Worm (Caenorhabditis elegans) whole organism, L4 larva: ENCODE results near the gene sre-46.

Experiments
- D1046.2 ChIP-seq: fragments of 200-800 bp; sonication (Bioruptor generic); IDR thresholded peaks from 2 replicates; pipeline ENCODE4 v1.3.6; 2022; ENCODE audit warnings: missing genetic modification characterization, missing compliant biosample characterization
- F26F4.8 ChIP-seq: fragments of 200-800 bp; sonication (Bioruptor generic); conservative IDR thresholded peaks from 2 replicates; pipeline ENCODE4 v1.3.6; 2022; ENCODE audit warnings: missing genetic modification characterization, missing compliant biosample characterization
- F37D6.2 ChIP-seq: sonication (generic microtip); optimal IDR thresholded peaks from 2 replicates; lab custom pipeline; 2016; ENCODE audit warnings: mild to moderate bottlenecking, missing genetic modification characterization, missing compliant biosample characterization
- R02D3.7 ChIP-seq: fragments of 150-350 bp; sonication (generic microtip); optimal IDR thresholded peaks from 3 replicates; lab custom pipeline; 2014; ENCODE audit warnings: missing biosample characterization, missing genetic modification characterization
- T20F7.1 ChIP-seq: fragments of 200-800 bp; sonication (Bioruptor generic); optimal IDR thresholded peaks from 2 replicates; lab custom pipeline; 2018; ENCODE audit warnings: mild to moderate bottlenecking, missing genetic modification characterization, missing compliant biosample characterization
- T26A8.4 ChIP-seq: fragments of 200-800 bp; sonication (Bioruptor generic); IDR thresholded peaks from 2 replicates; pipeline ENCODE4 v1.3.6; 2022; ENCODE audit warnings: missing genetic modification characterization, missing compliant biosample characterization
- Y105C5A.15 ChIP-seq: fragments of 200-800 bp; sonication (Bioruptor generic); IDR thresholded peaks from 2 replicates; pipeline ENCODE4 v1.3.6; 2022; ENCODE audit warnings: missing genetic modification characterization, missing compliant biosample characterization
- Y75B8A.6 ChIP-seq: fragments of 200-800 bp; sonication (Bioruptor generic); IDR thresholded peaks from 2 replicates; pipeline ENCODE4 v1.3.6; 2022; ENCODE audit warnings: missing genetic modification reagents, missing genetic modification characterization, missing compliant biosample characterization
- ZK337.2 ChIP-seq: fragments of 200-800 bp; sonication (Bioruptor generic); IDR thresholded peaks from 2 replicates; pipeline ENCODE4 v1.3.6; 2022; ENCODE audit warnings: missing genetic modification reagents, missing genetic modification characterization, missing compliant biosample characterization
- aly-2 ChIP-seq: sonication (generic microtip); optimal IDR thresholded peaks from 2 replicates; lab custom pipeline; 2018; ENCODE audit warnings: missing biosample characterization, missing genetic modification characterization
- arid-1 ChIP-seq: fragments of 200-800 bp; sonication (Bioruptor generic); conservative IDR thresholded peaks from 2 replicates; pipeline ENCODE4 v1.3.6; 2022; ENCODE audit warnings: missing genetic modification reagents, missing genetic modification characterization, missing compliant biosample characterization
- attf-4 ChIP-seq: sonication (generic microtip); optimal IDR thresholded peaks from 3 replicates; lab custom pipeline; 2017; ENCODE audit warnings: missing biosample characterization, missing genetic modification characterization
- ceh-20 ChIP-seq: fragments of 200-800 bp; sonication (Bioruptor generic); IDR thresholded peaks from 2 replicates; pipeline ENCODE4 v1.3.6; 2022; ENCODE audit warnings: missing genetic modification reagents, missing genetic modification characterization, missing compliant biosample characterization
- ceh-82 ChIP-seq: sonication (generic microtip); optimal IDR thresholded peaks from 2 replicates; lab custom pipeline; 2017; ENCODE audit warnings: missing biosample characterization, missing genetic modification characterization
- cey-2 ChIP-seq: sonication (generic microtip); optimal IDR thresholded peaks from 3 replicates; lab custom pipeline; 2017; ENCODE audit warnings: missing genetic modification characterization, mild to moderate bottlenecking, missing compliant biosample characterization, antibody characterized with exemption, borderline replicate concordance; ENCODE audit not compliant: insufficient read depth
- daf-12 ChIP-seq: fragments of 150-350 bp; optimal IDR thresholded peaks from 2 replicates; lab custom pipeline; 2014; ENCODE audit warnings: missing biosample characterization, missing genetic modification reagents, missing genetic modification characterization
- daf-19 ChIP-seq: fragments of 200-800 bp; sonication (Bioruptor generic); conservative IDR thresholded peaks from 2 replicates; pipeline ENCODE4 v1.3.6; 2022; ENCODE audit warnings: missing genetic modification characterization, missing compliant biosample characterization
- daf-8 ChIP-seq: fragments of 200-800 bp; sonication (Bioruptor generic); IDR thresholded peaks from 2 replicates; pipeline ENCODE4 v1.3.6; 2022; ENCODE audit warnings: missing genetic modification characterization, missing compliant biosample characterization
- duxl-1 ChIP-seq: sonication (generic microtip); optimal IDR thresholded peaks from 2 replicates; lab custom pipeline; 2016; ENCODE audit warnings: mild to moderate bottlenecking, missing genetic modification characterization, moderate library complexity, missing compliant biosample characterization; ENCODE audit not compliant: poor library complexity
- egl-27 ChIP-seq: sonication (generic microtip); optimal IDR thresholded peaks from 3 replicates; lab custom pipeline; 2017; ENCODE audit warnings: missing biosample characterization, missing genetic modification reagents, missing genetic modification characterization
- egl-43 ChIP-seq: fragments of 200-800 bp; sonication (Bioruptor generic); IDR thresholded peaks from 2 replicates; pipeline ENCODE4 v1.3.6; 2022; ENCODE audit warnings: missing genetic modification reagents, missing genetic modification characterization, missing compliant biosample characterization
- fos-1 ChIP-seq: fragments of 150-350 bp; optimal IDR thresholded peaks from 2 replicates; lab custom pipeline; 2014; ENCODE audit warnings: missing biosample characterization, missing genetic modification characterization
- gei-8 ChIP-seq: fragments of 200-800 bp; sonication (Bioruptor generic); optimal IDR thresholded peaks from 2 replicates; lab custom pipeline; 2018; ENCODE audit warnings: mild to moderate bottlenecking, missing genetic modification characterization, missing compliant biosample characterization
- hlh-11 ChIP-seq: fragments of 200-800 bp; sonication (Bioruptor generic); optimal IDR thresholded peaks from 2 replicates; lab custom pipeline; 2018; ENCODE audit warnings: mild to moderate bottlenecking, missing genetic modification characterization, missing compliant biosample characterization
- hlh-30 ChIP-seq: sonication (generic microtip); optimal IDR thresholded peaks from 2 replicates; lab custom pipeline; 2017; ENCODE audit warnings: antibody characterized with exemption, mild to moderate bottlenecking, missing genetic modification characterization, missing compliant biosample characterization; ENCODE audit not compliant: insufficient read depth
- hmg-1.1 ChIP-seq: fragments of 200-800 bp; sonication (Bioruptor generic); IDR thresholded peaks from 2 replicates; pipeline ENCODE4 v1.3.6; 2022; ENCODE audit warnings: missing genetic modification reagents, missing genetic modification characterization, missing compliant biosample characterization
- lin-13 ChIP-seq: fragments of 150-350 bp; optimal IDR thresholded peaks from 2 replicates; lab custom pipeline; 2014; ENCODE audit warnings: missing biosample characterization, missing genetic modification reagents, missing genetic modification characterization
- lir-3 ChIP-seq: sonication (generic microtip); optimal IDR thresholded peaks from 2 replicates; lab custom pipeline; 2016; ENCODE audit warnings: mild to moderate bottlenecking, missing genetic modification characterization, missing compliant biosample characterization
- mdt-29 ChIP-seq: fragments of 200-800 bp; sonication (Bioruptor generic); IDR thresholded peaks from 2 replicates; pipeline ENCODE4 v1.3.6; 2022; ENCODE audit warnings: missing genetic modification reagents, missing genetic modification characterization, missing compliant biosample characterization
- mxl-2 ChIP-seq: fragments of 200-800 bp; sonication (Bioruptor generic); conservative IDR thresholded peaks from 2 replicates; pipeline ENCODE4 v1.3.6; 2022; ENCODE audit warnings: missing genetic modification reagents, missing genetic modification characterization, missing compliant biosample characterization
- nhr-11 ChIP-seq: fragments of 150-350 bp; optimal IDR thresholded peaks from 2 replicates; lab custom pipeline; 2014; ENCODE audit warnings: missing biosample characterization, missing genetic modification characterization
- nhr-237 ChIP-seq: sonication (generic microtip); optimal IDR thresholded peaks from 2 replicates; lab custom pipeline; 2017; ENCODE audit warnings: missing biosample characterization, missing genetic modification characterization
- nhr-28 ChIP-seq: fragments of 150-350 bp; optimal IDR thresholded peaks from 2 replicates; lab custom pipeline; 2014; ENCODE audit warnings: missing biosample characterization, missing genetic modification characterization
- nhr-42 ChIP-seq: fragments of 200-800 bp; sonication (Bioruptor generic); IDR thresholded peaks from 2 replicates; pipeline ENCODE4 v1.3.6; 2022; ENCODE audit warnings: missing genetic modification characterization, missing compliant biosample characterization
- nhr-48 ChIP-seq: sonication (generic microtip); optimal IDR thresholded peaks from 2 replicates; lab custom pipeline; 2016; ENCODE audit warnings: mild to moderate bottlenecking, missing genetic modification characterization, missing compliant biosample characterization
- php-3 ChIP-seq: fragments of 200-800 bp; sonication (Bioruptor generic); IDR thresholded peaks from 2 replicates; pipeline ENCODE4 v1.3.6; 2022; ENCODE audit warnings: missing genetic modification reagents, missing genetic modification characterization, missing compliant biosample characterization
- saeg-2 ChIP-seq: fragments of 200-800 bp; sonication (Bioruptor generic); IDR thresholded peaks from 2 replicates; pipeline ENCODE4 v1.3.6; 2022; ENCODE audit warnings: missing genetic modification reagents, missing genetic modification characterization, missing compliant biosample characterization
- sdz-12 ChIP-seq: fragments of 200-800 bp; sonication (Bioruptor generic); optimal IDR thresholded peaks from 2 replicates; lab custom pipeline; 2018; ENCODE audit warnings: mild to moderate bottlenecking, missing genetic modification characterization, missing compliant biosample characterization
- skn-1 ChIP-seq: fragments of 150-350 bp; optimal IDR thresholded peaks from 2 replicates; lab custom pipeline; 2014; ENCODE audit warnings: missing biosample characterization, missing genetic modification characterization
- spr-1 ChIP-seq: sonication (generic microtip); optimal IDR thresholded peaks from 2 replicates; lab custom pipeline; 2016; ENCODE audit warnings: mild to moderate bottlenecking, missing genetic modification characterization, missing compliant biosample characterization
- spr-3 ChIP-seq: fragments of 200-800 bp; sonication (Bioruptor generic); optimal IDR thresholded peaks from 2 replicates; lab custom pipeline; 2018; ENCODE audit warnings: mild to moderate bottlenecking, missing genetic modification characterization, missing compliant biosample characterization
- tag-97 ChIP-seq: fragments of 200-800 bp; sonication (Bioruptor generic); IDR thresholded peaks from 2 replicates; pipeline ENCODE4 v1.3.6; 2022; ENCODE audit warnings: missing genetic modification characterization, missing compliant biosample characterization
- unc-130 ChIP-seq: sonication (generic microtip); optimal IDR thresholded peaks from 2 replicates; lab custom pipeline; 2016; ENCODE audit warnings: missing genetic modification reagents, missing genetic modification characterization, missing compliant biosample characterization
- vab-7 ChIP-seq: fragments of 200-800 bp; sonication (Bioruptor generic); IDR thresholded peaks from 2 replicates; pipeline ENCODE4 v1.3.6; 2022; ENCODE audit warnings: missing genetic modification reagents, missing genetic modification characterization, missing compliant biosample characterization
- zag-1 ChIP-seq: fragments of 150-350 bp; optimal IDR thresholded peaks from 2 replicates; lab custom pipeline; 2014; ENCODE audit warnings: missing biosample characterization, missing genetic modification characterization
- zfp-3 ChIP-seq: fragments of 200-800 bp; sonication (Bioruptor generic); conservative IDR thresholded peaks from 2 replicates; pipeline ENCODE4 v1.3.6; 2022; ENCODE audit warnings: missing genetic modification reagents, missing genetic modification characterization, missing compliant biosample characterization
- zip-2 ChIP-seq: fragments of 150-350 bp; optimal IDR thresholded peaks from 2 replicates; lab custom pipeline; 2014; ENCODE audit warnings: missing biosample characterization, missing genetic modification characterization
- ztf-11 ChIP-seq: fragments of 150-350 bp; optimal IDR thresholded peaks from 2 replicates; lab custom pipeline; 2014; ENCODE audit warnings: missing biosample characterization, missing genetic modification characterization

sre-46 gene

ce11 chrII:13668844-13669441 is 52.2 kb downstream of the sre-46 start, which contains the start of gene C31C9.7 (continued):
- TF ChIP-seq ceh-82 (tag; lab: Kevin White, UChicago) (no peak), mdt-29 (no peak), lin-13 (no peak), arid-1 (no peak), unc-130 (GFP tag; lab: Kevin White, UChicago) (no peak), daf-12 (no peak), fos-1 (tag; lab: Kevin White, UChicago) (no peak), egl-43 (peak; percentile 28; the same call in 1 of the 2 replicates), php-3 (no peak), sdz-12 (GFP tag; lab: Kevin White, UChicago) (no peak), attf-4 (no peak), nhr-42 (no peak), daf-8 (GFP tag; lab: Robert Waterston, UW) (no peak), spr-3 (GFP tag; lab: Kevin White, UChicago) (no peak), aly-2 (tag; lab: Kevin White, UChicago) (no peak), nhr-48 (peak; percentile 81), zfp-3 (GFP tag; lab: Robert Waterston, UW) (no peak), mxl-2 (GFP tag; lab: Robert Waterston, UW) (no peak), egl-27 (tag; lab: Kevin White, UChicago) (no peak), skn-1 (tag; lab: Kevin White, UChicago) (no peak), cey-2 (tag; lab: Kevin White, UChicago) (no peak), R02D3.7 (tag; lab: Kevin White, UChicago) (no peak), ZK337.2 (GFP tag; lab: Robert Waterston, UW) (no peak), nhr-11 (tag; lab: Kevin White, UChicago) (no peak), lir-3 (tag; lab: Kevin White, UChicago) (no peak), F37D6.2 (tag; lab: Kevin White, UChicago) (no peak), nhr-28 (tag; lab: Kevin White, UChicago) (peak; percentile 9), spr-1 (tag; lab: Kevin White, UChicago) (no peak), zag-1 (tag; lab: Kevin White, UChicago) (no peak), vab-7 (GFP tag; lab: Robert Waterston, UW) (no peak), Y75B8A.6 (GFP tag; lab: Robert Waterston, UW) (no peak), hmg-1.1 (GFP tag; lab: Robert Waterston, UW) (no peak), daf-19 (GFP tag; lab: Robert Waterston, UW) (no peak), gei-8 (GFP tag; lab: Kevin White, UChicago) (no peak), tag-97 (GFP tag; lab: Robert Waterston, UW) (no peak), saeg-2 (GFP tag; lab: Robert Waterston, UW) (no peak), T20F7.1 (no peak), hlh-30 (peak; percentile 25), ztf-11 (tag; lab: Kevin White, UChicago) (no peak), D1046.2 (GFP tag; lab: Robert Waterston, UW) (no peak), T26A8.4 (no peak), zip-2 (tag; lab: Kevin White, UChicago) (no peak), Y105C5A.15 (GFP tag; lab: Robert Waterston, UW) (0 out of 2 replicates have a peak, but pooled peaks have one; percentile 22), ceh-20 (GFP tag; lab: Robert Waterston, UW) (no peak), duxl-1 (tag; lab: Kevin White, UChicago) (no peak), nhr-237 (tag; lab: Kevin White, UChicago) (no peak), hlh-11 (tag; lab: Kevin White, UChicago) (peak; percentile 77), F26F4.8 (no peak)
- TF ChIP-seq, all 104 proteins: peak for 10
